Worm (Caenorhabditis elegans): Measurements from ENCODE around the gene M03D4.4.
A peak's percentile ranks its signal among the peaks of the same experiment; 100 is the strongest.

DNA sequence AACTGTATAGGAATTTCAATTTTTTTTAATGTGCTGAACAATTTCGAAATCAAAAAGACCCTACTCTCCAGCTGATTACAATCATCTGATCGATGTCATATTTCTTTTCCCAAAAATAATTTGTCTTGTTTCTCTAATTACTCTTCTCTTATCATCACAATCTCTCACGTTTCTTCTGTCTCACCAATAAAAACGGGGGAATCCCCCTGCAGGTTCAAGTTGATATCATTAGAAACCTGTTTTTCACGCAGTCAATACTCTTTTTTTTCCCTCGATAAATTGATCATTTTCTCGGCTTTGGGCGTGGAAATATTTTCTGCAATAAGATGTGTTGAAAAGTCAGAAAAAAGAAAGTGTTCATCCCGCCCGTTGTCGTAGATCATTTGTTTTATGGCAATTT, 27.3 kb downstream of the M03D4.4 start:
- TF ChIP-seq nhr-76 (tag; optimal IDR thresholded peaks at IDR 0.05): peak; percentile 47
- no peak for TF ChIP-seq ama-1 (optimal IDR thresholded peaks at IDR 0.05)
- peak; percentile 74 for TF ChIP-seq nhr-77 (tag; optimal IDR thresholded peaks at IDR 0.05)

Measured in whole organism, L4 larva.